Fruit fly (Drosophila melanogaster) whole organism, adult: ENCODE data around the gene CG42299.

ENCODE experiments used
- CG7101 ChIP-seq: fragments of 200-800 bp; sonication (Bioruptor generic); optimal IDR thresholded peaks from 2 replicates; lab custom pipeline; 2018; ENCODE audit warnings: missing biosample characterization, mild to moderate bottlenecking, missing genetic modification characterization, moderate library complexity
- cic ChIP-seq: fragments of 200-800 bp; sonication (Bioruptor generic); optimal IDR thresholded peaks from 2 replicates; lab custom pipeline; 2017; ENCODE audit warnings: missing biosample characterization, mild to moderate bottlenecking, missing genetic modification characterization, moderate library complexity
- pad ChIP-seq: fragments of 200-800 bp; sonication (Bioruptor generic); optimal IDR thresholded peaks from 3 replicates; lab custom pipeline; 2017; ENCODE audit warnings: missing biosample characterization, missing genetic modification characterization, mild to moderate bottlenecking, moderate library complexity, missing genetic modification reagents

dm6 chrX:15578043-15578442 is 2.6 kb upstream of the CG42299 start, which contains the start of the genes cerv and CG7872:
- TF ChIP-seq CG7101 (tag; lab: Kevin White, UChicago) (no peak), pad (GFP tag; lab: Kevin White, UChicago) (no peak), cic (GFP tag; lab: Kevin White, UChicago) (no peak)
